Worm (Caenorhabditis elegans): Measurements from ENCODE around the gene B0464.9.

B0464.9 gene

ce11 chrIII:9494209-9494608 lies 28.6 kb downstream of the B0464.9 start:
- TF ChIP-seq efl-1 (optimal IDR thresholded peaks at IDR 0.05) (no peak), efl-1 (GFP tag; optimal IDR thresholded peaks at IDR 0.05 in 1 of 2) (peak in 1 of 2 experiments; percentile 91), hpl-2 (GFP tag; optimal IDR thresholded peaks at IDR 0.05) (no peak), lin-13 (GFP tag; optimal IDR thresholded peaks at IDR 0.05) (no peak)

ce11 chrIII:9496083-9496482 lies 30.5 kb downstream of the B0464.9 start:
- no peak for TF ChIP-seq efl-1 (optimal IDR thresholded peaks at IDR 0.05)
- peak in 1 of 2 experiments; percentile 90 for TF ChIP-seq efl-1 (GFP tag; optimal IDR thresholded peaks at IDR 0.05 in 1 of 2)
- no peak for TF ChIP-seq pag-3 (tag; optimal IDR thresholded peaks at IDR 0.05; ENCODE audit: borderline replicate concordance, insufficient read depth)

- TF ChIP-seq ceh-82 (tag; optimal IDR thresholded peaks at IDR 0.05) (no peak), mab-9 (GFP tag; IDR thresholded peaks at IDR 0.05) (no peak), elt-2 (tag; optimal IDR thresholded peaks at IDR 0.05) (no peak), nhr-28 (tag; optimal IDR thresholded peaks at IDR 0.05) (no peak), vab-15 (tag; optimal IDR thresholded peaks at IDR 0.05) (no peak), isw-1 (GFP tag; IDR thresholded peaks at IDR 0.05) (no peak), blmp-1 (tag; optimal IDR thresholded peaks at IDR 0.05) (no peak), lin-35 (GFP tag; optimal IDR thresholded peaks at IDR 0.05) (no peak), lin-15B (tag; optimal IDR thresholded peaks at IDR 0.05) (no peak)
Measured at ce11 chrIII:9497412-9497811, 31.8 kb downstream of the B0464.9 start.

- TF ChIP-seq lir-3 (tag; optimal IDR thresholded peaks at IDR 0.05; ENCODE audit: poor library complexity) = peak; percentile 6
- TF ChIP-seq efl-1 (optimal IDR thresholded peaks at IDR 0.05) = peak in 1 of 2 experiments; percentile 6
- peak in 1 of 2 experiments; percentile 86 for TF ChIP-seq efl-1 (GFP tag; optimal IDR thresholded peaks at IDR 0.05 in 1 of 2)
- TF ChIP-seq lin-35 (GFP tag; optimal IDR thresholded peaks at IDR 0.05) = peak in 1 of 2 experiments; percentile 77
- TF ChIP-seq elt-3 (tag; optimal IDR thresholded peaks at IDR 0.05) = peak in 2 of 6 experiments; percentile 33 to 90
- no peak for TF ChIP-seq ceh-82 (tag; optimal IDR thresholded peaks at IDR 0.05)
- peak; percentile 71 for TF ChIP-seq snu-23 (GFP tag; optimal IDR thresholded peaks at IDR 0.05)
- peak; percentile 42 for TF ChIP-seq nhr-90 (tag; optimal IDR thresholded peaks at IDR 0.05; ENCODE audit: poor library complexity)
- peak; percentile 64 for TF ChIP-seq nhr-71 (tag; optimal IDR thresholded peaks at IDR 0.05)
- TF ChIP-seq blmp-1 (tag; optimal IDR thresholded peaks at IDR 0.05) = peak; percentile 84
- TF ChIP-seq nhr-20 (tag; optimal IDR thresholded peaks at IDR 0.05) = peak; percentile 64
- TF ChIP-seq nhr-47 (tag; optimal IDR thresholded peaks at IDR 0.05) = peak; percentile 16
- TF ChIP-seq mdl-1 (tag; optimal IDR thresholded peaks at IDR 0.05) = peak in 1 of 2 experiments; percentile 47
- no peak for TF ChIP-seq irx-1 (tag; optimal IDR thresholded peaks at IDR 0.05)
- TF ChIP-seq lin-14 (GFP tag; optimal IDR thresholded peaks at IDR 0.05) = peak; percentile 83
- TF ChIP-seq Y116A8C.19 (tag; optimal IDR thresholded peaks at IDR 0.05; ENCODE audit: borderline replicate concordance) = no peak
- TF ChIP-seq pag-3 (tag; optimal IDR thresholded peaks at IDR 0.05; ENCODE audit: borderline replicate concordance, insufficient read depth) = peak; percentile 2
- TF ChIP-seq skn-1 (tag; optimal IDR thresholded peaks at IDR 0.05) = peak; percentile 25
- TF ChIP-seq nhr-85 (tag) = peak; percentile 85
- TF ChIP-seq snpc-4 (tag; optimal IDR thresholded peaks at IDR 0.05) = no peak
- TF ChIP-seq tbx-2 (tag; optimal IDR thresholded peaks at IDR 0.05) = peak; percentile 25
- peak in 1 of 2 experiments; percentile 57 for TF ChIP-seq lsy-2 (tag; optimal IDR thresholded peaks at IDR 0.05)
- peak; percentile 63 for TF ChIP-seq mep-1 (tag; optimal IDR thresholded peaks at IDR 0.05)
- peak in 2 of 3 experiments; percentile 17 to 36 for TF ChIP-seq dpl-1 (GFP tag; optimal IDR thresholded peaks at IDR 0.05)
- peak; percentile 22; the same call in 1 of the 2 replicates for TF ChIP-seq nhr-19 (GFP tag; conservative IDR thresholded peaks at IDR 0.05)
- no peak for TF ChIP-seq hlh-4 (tag; optimal IDR thresholded peaks at IDR 0.05)
- TF ChIP-seq lin-13 (GFP tag; optimal IDR thresholded peaks at IDR 0.05) = peak; percentile 13
Measured at ce11 chrIII:9500267-9500666, 34.7 kb downstream of the B0464.9 start, which contains the start of gene sod-4. Gene sod-4, minus strand, starts transcription at chrIII:9500375.
